Worm (Caenorhabditis elegans): ENCODE measurements around the gene str-165.

DNA sequence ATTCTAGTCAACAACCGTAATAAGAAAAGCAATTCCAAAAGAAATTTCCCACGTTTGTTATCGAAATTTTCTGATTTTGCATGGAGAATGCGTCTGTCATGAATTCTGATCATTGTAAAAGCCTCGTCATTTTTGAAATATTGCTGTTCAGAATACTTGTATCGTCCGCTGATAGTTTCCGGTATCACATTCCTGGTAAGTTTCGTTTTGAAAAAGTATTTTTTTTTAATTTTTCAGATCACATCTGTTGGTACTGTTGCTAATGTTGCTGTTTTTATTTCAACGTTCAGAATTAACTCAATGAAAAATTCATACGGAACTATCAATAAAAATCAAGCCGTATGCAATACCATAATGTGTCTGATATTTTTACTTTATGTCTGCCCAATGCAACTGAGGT is 10.0 kb downstream of the str-165 start, which contains the start of gene srx-17:
- no peak for TF ChIP-seq nhr-77 (tag; optimal IDR thresholded peaks at IDR 0.05)
- TF ChIP-seq nhr-11 (tag; optimal IDR thresholded peaks at IDR 0.05), result no peak
- TF ChIP-seq zag-1 (tag; optimal IDR thresholded peaks at IDR 0.05), result no peak

Measured in whole organism, L2 larva.